1 fruit fly cellular context compared by ENCODE assay signal in genomic region chr3R:22368077-22368776, dm6.
TF ChIP-seq lines count a peak whose summit lies in the region.

No protein-coding gene starts in this region.

TF ChIP-seq in whole organism, embryonic, 481 proteins besides CTCF, POLR2A, EP300 and RAD21 (continued from another document):
- TF ChIP-seq amos (GFP tag; IDR thresholded peaks at IDR 0.05; lab: Robert Waterston, UW; ENCODE audit: partially characterized antibody) (peak; percentile 38; the same call in 1 of the 2 replicates), Doc3 (GFP tag; IDR thresholded peaks at IDR 0.05; lab: Robert Waterston, UW; ENCODE audit: partially characterized antibody) (peak; percentile 40; the same call in 1 of the 3 replicates), bbx (GFP tag; IDR thresholded peaks at IDR 0.05; lab: Robert Waterston, UW; ENCODE audit: partially characterized antibody) (peak; percentile 59; the same call in 1 of the 2 replicates), CG6654 (GFP tag; optimal IDR thresholded peaks at IDR 0.05; lab: Kevin White, UChicago) (peak; percentile 2), CG4730 (GFP tag; IDR thresholded peaks at IDR 0.05; lab: Robert Waterston, UW) (0 out of 2 replicates have a peak, but pooled peaks have one; percentile 15), klu (GFP tag; IDR thresholded peaks at IDR 0.05; lab: Robert Waterston, UW) (no peak), CG7745 (tag; optimal IDR thresholded peaks at IDR 0.05; lab: Kevin White, UChicago) (no peak), dm (GFP tag; optimal IDR thresholded peaks at IDR 0.05; lab: Kevin White, UChicago) (no peak), CkIIα-i1 (GFP tag; IDR thresholded peaks at IDR 0.05; lab: Robert Waterston, UW) (no peak), Pdp1 (GFP tag; optimal IDR thresholded peaks at IDR 0.05; lab: Kevin White, UChicago) (peak in 1 of 2 experiments; percentile 96), oc (tag; optimal IDR thresholded peaks at IDR 0.05; lab: Kevin White, UChicago) (peak; percentile 72), so (GFP tag; IDR thresholded peaks at IDR 0.05; lab: Robert Waterston, UW) (peak; percentile 32; the same call in 1 of the 3 replicates), phol (tag; optimal IDR thresholded peaks at IDR 0.05; lab: Kevin White, UChicago) (no peak), CG14965 (GFP tag; optimal IDR thresholded peaks at IDR 0.05; lab: Kevin White, UChicago; ENCODE audit: borderline replicate concordance) (no peak), CG11696 (GFP tag; IDR thresholded peaks at IDR 0.05; lab: Robert Waterston, UW) (no peak), CG12104 (GFP tag; optimal IDR thresholded peaks at IDR 0.05; lab: Kevin White, UChicago) (no peak), CG1024 (GFP tag; IDR thresholded peaks at IDR 0.05; lab: Robert Waterston, UW) (no peak), dan (GFP tag; IDR thresholded peaks at IDR 0.05; lab: Robert Waterston, UW) (no peak), sna (GFP tag; IDR thresholded peaks at IDR 0.05; lab: Robert Waterston, UW; ENCODE audit: partially characterized antibody) (peak; percentile 72), nerfin-1 (tag; optimal IDR thresholded peaks at IDR 0.05; lab: Kevin White, UChicago) (peak; percentile 60), kni (GFP tag; optimal IDR thresholded peaks at IDR 0.05; lab: Kevin White, UChicago) (no peak), CG15479 (GFP tag; optimal IDR thresholded peaks at IDR 0.05; lab: Kevin White, UChicago) (no peak), zen2 (GFP tag; IDR thresholded peaks at IDR 0.05; lab: Robert Waterston, UW; ENCODE audit: partially characterized antibody) (0 out of 3 replicates have a peak, but pooled peaks have one; percentile 42), CG31441 (GFP tag; IDR thresholded peaks at IDR 0.05; lab: Robert Waterston, UW) (peak; percentile 35), NC2α (GFP tag; optimal IDR thresholded peaks at IDR 0.05; lab: Kevin White, UChicago) (no peak), ato (GFP tag; IDR thresholded peaks at IDR 0.05; lab: Robert Waterston, UW; ENCODE audit: partially characterized antibody) (0 out of 2 replicates have a peak, but pooled peaks have one; percentile 39), CG7963 (GFP tag; IDR thresholded peaks at IDR 0.05; lab: Robert Waterston, UW; ENCODE audit: partially characterized antibody) (no peak), bowl (GFP tag; IDR thresholded peaks at IDR 0.05; lab: Robert Waterston, UW) (no peak), Myb (GFP tag; optimal IDR thresholded peaks at IDR 0.05; lab: Kevin White, UChicago) (no peak), CG9609 (GFP tag; optimal IDR thresholded peaks at IDR 0.05; lab: Kevin White, UChicago) (no peak), gfzf (GFP tag; optimal IDR thresholded peaks at IDR 0.05; lab: Kevin White, UChicago) (no peak), NFAT (GFP tag; IDR thresholded peaks at IDR 0.05; lab: Robert Waterston, UW) (peak; percentile 24; the same call in 1 of the 2 replicates), sob (GFP tag; IDR thresholded peaks at IDR 0.05; lab: Robert Waterston, UW) (0 out of 2 replicates have a peak, but pooled peaks have one; percentile 27), CG14860 (GFP tag; IDR thresholded peaks at IDR 0.05; lab: Robert Waterston, UW; ENCODE audit: partially characterized antibody) (0 out of 3 replicates have a peak, but pooled peaks have one; percentile 29), Oli (tag; optimal IDR thresholded peaks at IDR 0.05; lab: Kevin White, UChicago) (no peak), tx (GFP tag; optimal IDR thresholded peaks at IDR 0.05; lab: Kevin White, UChicago) (no peak), CG18764 (GFP tag; optimal IDR thresholded peaks at IDR 0.05; lab: Kevin White, UChicago) (no peak), Meics (GFP tag; optimal IDR thresholded peaks at IDR 0.05; lab: Kevin White, UChicago) (no peak), CG17359 (tag; optimal IDR thresholded peaks at IDR 0.05; lab: Kevin White, UChicago) (no peak), CG17186 (GFP tag; optimal IDR thresholded peaks at IDR 0.05; lab: Kevin White, UChicago) (no peak), CG2129 (GFP tag; IDR thresholded peaks at IDR 0.05; lab: Robert Waterston, UW; ENCODE audit: partially characterized antibody) (no peak), CG8478 (optimal IDR thresholded peaks at IDR 0.05; lab: Kevin White, UChicago) (peak; percentile 82), GATAe (GFP tag; conservative IDR thresholded peaks at IDR 0.05; lab: Robert Waterston, UW) (peak; percentile 12; the same call in 1 of the 2 replicates), nmo (GFP tag; optimal IDR thresholded peaks at IDR 0.05; lab: Kevin White, UChicago) (no peak), tgo (GFP tag; IDR thresholded peaks at IDR 0.05; lab: Robert Waterston, UW) (no peak), CG10147 (GFP tag; optimal IDR thresholded peaks at IDR 0.05; lab: Kevin White, UChicago) (no peak), nom (GFP tag; optimal IDR thresholded peaks at IDR 0.05; lab: Kevin White, UChicago) (peak; percentile 16), CG13287 (GFP tag; IDR thresholded peaks at IDR 0.05; lab: Robert Waterston, UW; ENCODE audit: partially characterized antibody) (peak; percentile 69), ERR (GFP tag; optimal IDR thresholded peaks at IDR 0.05; lab: Kevin White, UChicago) (peak; percentile 93), yki (optimal IDR thresholded peaks at IDR 0.05; lab: Kevin White, UChicago) (no peak), lola (GFP tag; optimal IDR thresholded peaks at IDR 0.05; lab: Kevin White, UChicago) (peak in 1 of 3 experiments; percentile 27), CG1832 (GFP tag; optimal IDR thresholded peaks at IDR 0.05; lab: Kevin White, UChicago) (peak; percentile 74), vnd (GFP tag; IDR thresholded peaks at IDR 0.05; lab: Robert Waterston, UW; ENCODE audit: partially characterized antibody) (peak; percentile 60), grn (GFP tag; optimal IDR thresholded peaks at IDR 0.05; lab: Kevin White, UChicago) (peak; percentile 42), CG16779 (GFP tag; IDR thresholded peaks at IDR 0.05; lab: Robert Waterston, UW) (peak; percentile 55; the same call in 1 of the 2 replicates), ase (GFP tag; IDR thresholded peaks at IDR 0.05; lab: Robert Waterston, UW) (peak; percentile 42; the same call in 1 of the 3 replicates), crp (GFP tag; optimal IDR thresholded peaks at IDR 0.05; lab: Kevin White, UChicago) (peak in 1 of 2 experiments; percentile 73), CG17912 (GFP tag; optimal IDR thresholded peaks at IDR 0.05; lab: Kevin White, UChicago) (peak; percentile 6), hkb (optimal IDR thresholded peaks at IDR 0.05; lab: Kevin White, UChicago) (no peak), hkb (GFP tag; IDR thresholded peaks at IDR 0.05; lab: Robert Waterston, UW) (no peak), E2f2 (GFP tag; IDR thresholded peaks at IDR 0.05; lab: Robert Waterston, UW) (no peak), knrl (GFP tag; IDR thresholded peaks at IDR 0.05; lab: Robert Waterston, UW; ENCODE audit: partially characterized antibody) (peak; percentile 63; the same call in 2 of the 3 replicates), stwl (tag; optimal IDR thresholded peaks at IDR 0.05; lab: Kevin White, UChicago) (no peak), CG4360 (GFP tag; IDR thresholded peaks at IDR 0.05; lab: Robert Waterston, UW) (0 out of 2 replicates have a peak, but pooled peaks have one; percentile 9), Bgb (GFP tag; IDR thresholded peaks at IDR 0.05; lab: Robert Waterston, UW; ENCODE audit: partially characterized antibody) (peak; percentile 66), CG16815 (GFP tag; optimal IDR thresholded peaks at IDR 0.05; lab: Kevin White, UChicago) (no peak), hb (GFP tag; IDR thresholded peaks at IDR 0.05; lab: Robert Waterston, UW; ENCODE audit: partially characterized antibody) (peak; percentile 66; the same call in 1 of the 3 replicates), HLH4C (GFP tag; IDR thresholded peaks at IDR 0.05; lab: Robert Waterston, UW; ENCODE audit: partially characterized antibody) (peak; percentile 37; the same call in 2 of the 3 replicates), CG11398 (GFP tag; optimal IDR thresholded peaks at IDR 0.05; lab: Kevin White, UChicago) (no peak), CG10321 (GFP tag; IDR thresholded peaks at IDR 0.05; lab: Robert Waterston, UW) (peak; percentile 93), her (GFP tag; optimal IDR thresholded peaks at IDR 0.05; lab: Kevin White, UChicago) (peak; percentile 17), pum (GFP tag; optimal IDR thresholded peaks at IDR 0.05; lab: Kevin White, UChicago) (no peak), salm (tag; optimal IDR thresholded peaks at IDR 0.05; lab: Kevin White, UChicago) (no peak), tna (GFP tag; IDR thresholded peaks at IDR 0.05; lab: Robert Waterston, UW; ENCODE audit: partially characterized antibody) (peak; percentile 65; the same call in 1 of the 2 replicates), Med (GFP tag; lab: Kevin White, UChicago) (peak; percentile 65), CG18011 (GFP tag; optimal IDR thresholded peaks at IDR 0.05; lab: Kevin White, UChicago) (no peak), unc-4 (GFP tag; IDR thresholded peaks at IDR 0.05; lab: Robert Waterston, UW; ENCODE audit: partially characterized antibody) (peak; percentile 62), Dll (GFP tag; IDR thresholded peaks at IDR 0.05; lab: Robert Waterston, UW; ENCODE audit: partially characterized antibody) (peak; percentile 75), BEAF-32 (GFP tag; optimal IDR thresholded peaks at IDR 0.05; lab: Kevin White, UChicago) (peak; percentile 25), abd-A (tag; optimal IDR thresholded peaks at IDR 0.05; lab: Kevin White, UChicago) (peak; percentile 38), pzg (GFP tag; optimal IDR thresholded peaks at IDR 0.05; lab: Kevin White, UChicago) (peak; percentile 1), Hey (tag; optimal IDR thresholded peaks at IDR 0.05; lab: Kevin White, UChicago) (no peak), nerfin-2 (GFP tag; IDR thresholded peaks at IDR 0.05; lab: Robert Waterston, UW; ENCODE audit: partially characterized antibody) (peak; percentile 26; the same call in 1 of the 2 replicates), peb (GFP tag; IDR thresholded peaks at IDR 0.05; lab: Robert Waterston, UW) (no peak), ara (GFP tag; IDR thresholded peaks at IDR 0.05; lab: Robert Waterston, UW) (peak; percentile 10; the same call in 1 of the 2 replicates), CG8290 (GFP tag; optimal IDR thresholded peaks at IDR 0.05; lab: Kevin White, UChicago) (no peak), CG8290 (tag; optimal IDR thresholded peaks at IDR 0.05; lab: Kevin White, UChicago) (peak in 1 of 2 experiments; percentile 33), Optix (GFP tag; IDR thresholded peaks at IDR 0.05; lab: Robert Waterston, UW) (no peak), sd (tag; optimal IDR thresholded peaks at IDR 0.05; lab: Kevin White, UChicago) (peak; percentile 83), CG6791 (GFP tag; IDR thresholded peaks at IDR 0.05; lab: Robert Waterston, UW; ENCODE audit: partially characterized antibody) (no peak), tio (GFP tag; optimal IDR thresholded peaks at IDR 0.05; lab: Kevin White, UChicago) (no peak), CG8944 (GFP tag; optimal IDR thresholded peaks at IDR 0.05; lab: Kevin White, UChicago) (no peak), Trl (optimal IDR thresholded peaks at IDR 0.05; lab: Kevin White, UChicago) (peak in 1 of 2 experiments; percentile 7), Trl (GFP tag; optimal IDR thresholded peaks at IDR 0.05; lab: Kevin White, UChicago) (no peak), CG16863 (GFP tag; optimal IDR thresholded peaks at IDR 0.05; lab: Kevin White, UChicago) (no peak), MBD-R2 (GFP tag; IDR thresholded peaks at IDR 0.05; lab: Robert Waterston, UW) (0 out of 2 replicates have a peak, but pooled peaks have one; percentile 8), ken (GFP tag; IDR thresholded peaks at IDR 0.05; lab: Robert Waterston, UW) (0 out of 3 replicates have a peak, but pooled peaks have one; percentile 29), Ptx1 (GFP tag; IDR thresholded peaks at IDR 0.05; lab: Robert Waterston, UW) (peak; percentile 5; the same call in 1 of the 2 replicates), cwo (GFP tag; optimal IDR thresholded peaks at IDR 0.05; lab: Kevin White, UChicago) (peak; percentile 74), ftz-f1 (GFP tag; optimal IDR thresholded peaks at IDR 0.05; lab: Kevin White, UChicago) (peak; percentile 99), CG9817 (tag; optimal IDR thresholded peaks at IDR 0.05; lab: Kevin White, UChicago) (no peak)
